Worm (Caenorhabditis elegans): ENCODE results near the gene srbc-40.

ce11 chrV:762340-762739 is 42.7 kb upstream of the srbc-40 start, which contains the start of gene srp-2:
- no peak for TF ChIP-seq nhr-237 (tag; optimal IDR thresholded peaks at IDR 0.05)
- TF ChIP-seq elt-3 (tag; optimal IDR thresholded peaks at IDR 0.05), result no peak

All from whole organism, L1 larva.